Worm (Caenorhabditis elegans) whole organism, L4/young adult: Measurements from ENCODE around the gene fbxa-26.
"Not testable (repeated sequence)": the region's sequence is repeated elsewhere in the genome, so short reads cannot be mapped to it uniquely, and the experiment has no call there.

Experiments used
- W03F9.2 ChIP-seq: fragments of 150-350 bp; optimal IDR thresholded peaks from 2 replicates; lab custom pipeline; 2014; ENCODE audit warnings: missing biosample characterization, missing genetic modification characterization
- dao-5 ChIP-seq: sonication (generic microtip); optimal IDR thresholded peaks from 2 replicates; lab custom pipeline; 2016; ENCODE audit warnings: missing genotype, missing genetic modification characterization, moderate library complexity, missing compliant biosample characterization
- him-1 ChIP-seq: sonication (generic microtip); optimal IDR thresholded peaks from 2 replicates; lab custom pipeline; 2016; ENCODE audit warnings: missing genotype, missing genetic modification reagents, missing genetic modification characterization, missing compliant biosample characterization

The fbxa-26 gene

DNA sequence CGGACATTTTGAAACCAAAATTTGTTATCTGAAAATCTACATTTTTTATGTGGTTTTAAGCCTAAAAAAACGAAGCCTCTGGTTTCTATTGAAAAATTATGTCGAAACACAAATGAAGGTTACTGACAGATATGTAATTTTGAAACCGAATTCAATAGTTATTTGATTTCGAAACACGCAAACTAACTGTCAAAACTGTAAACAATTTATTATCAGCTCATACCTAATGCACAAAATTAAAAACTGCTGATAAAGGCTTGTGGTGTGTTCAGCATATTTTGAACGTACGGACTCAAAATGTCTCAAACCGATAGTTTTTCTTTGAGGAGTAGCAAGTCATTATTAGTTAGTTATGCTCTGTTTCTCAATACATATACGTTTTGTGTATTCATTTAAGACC is at the start of gene fbxa-26:
Gene fbxa-26, minus strand, starts transcription at position 35 of the 400 bp plus-strand sequence.
- TF ChIP-seq W03F9.2: no peak
- TF ChIP-seq him-1 (tag; lab: Kevin White, UChicago): no peak
- TF ChIP-seq dao-5 (tag; lab: Kevin White, UChicago): no peak

DNA sequence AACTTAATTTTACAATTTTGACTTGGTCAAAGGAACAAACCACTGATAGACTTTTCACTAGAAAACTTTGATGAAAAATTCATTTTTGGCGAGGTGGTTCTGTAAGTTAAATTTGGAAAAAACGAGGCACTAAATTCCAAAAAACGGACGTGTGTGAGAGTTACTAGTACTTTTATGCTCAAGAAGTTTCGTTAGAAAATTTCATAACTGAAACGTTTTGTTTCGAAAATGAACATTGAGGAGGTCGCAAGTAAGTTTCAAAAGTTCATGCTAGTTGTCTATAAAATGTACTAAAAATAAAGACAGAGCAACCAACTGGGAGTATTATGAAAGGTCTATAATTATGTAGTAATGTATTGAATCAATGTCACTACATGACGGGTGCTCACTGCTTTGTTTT is 49.4 kb upstream of the fbxa-26 start, which contains the start of gene pals-17:
Gene pals-17, minus strand, starts transcription at position 101 of the 400 bp plus-strand sequence.
- TF ChIP-seq dao-5 (tag; lab: Kevin White, UChicago) (no peak), him-1 (tag; lab: Kevin White, UChicago) (no peak), W03F9.2 (no peak)

- TF ChIP-seq him-1 (tag; lab: Kevin White, UChicago): no peak
- TF ChIP-seq W03F9.2: no peak
- TF ChIP-seq dao-5 (tag; lab: Kevin White, UChicago): no peak
Measured at ce11 chrIII:1389988-1390387, 47.7 kb upstream of the fbxa-26 start.

- TF ChIP-seq dao-5 (tag; lab: Kevin White, UChicago): no peak
- no peak for TF ChIP-seq W03F9.2
- TF ChIP-seq him-1 (tag; lab: Kevin White, UChicago): no peak
Measured at ce11 chrIII:1388274-1389058, 46.1 kb upstream of the fbxa-26 start, which contains the start of gene pals-20. TSS of gene pals-20 (minus strand) at chrIII:1388324.

DNA sequence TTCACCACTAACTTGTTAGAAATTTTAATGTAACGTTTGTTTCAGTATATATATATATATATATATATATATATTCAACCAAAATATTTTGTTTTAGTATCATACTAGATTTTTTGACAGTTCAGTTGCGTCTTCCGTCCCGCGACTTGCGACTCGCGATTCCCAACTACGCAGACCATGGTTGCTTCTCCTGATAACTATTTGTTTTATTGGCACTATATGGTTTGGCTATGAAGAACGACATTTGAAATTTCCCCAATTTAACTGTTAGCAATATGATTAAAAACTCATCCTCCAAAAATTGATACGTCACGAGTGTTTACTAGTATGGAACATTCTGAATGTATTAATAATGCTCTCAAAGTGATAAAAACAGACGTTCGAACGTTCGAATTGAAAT is 42.4 kb upstream of the fbxa-26 start:
- TF ChIP-seq W03F9.2: no peak

DNA sequence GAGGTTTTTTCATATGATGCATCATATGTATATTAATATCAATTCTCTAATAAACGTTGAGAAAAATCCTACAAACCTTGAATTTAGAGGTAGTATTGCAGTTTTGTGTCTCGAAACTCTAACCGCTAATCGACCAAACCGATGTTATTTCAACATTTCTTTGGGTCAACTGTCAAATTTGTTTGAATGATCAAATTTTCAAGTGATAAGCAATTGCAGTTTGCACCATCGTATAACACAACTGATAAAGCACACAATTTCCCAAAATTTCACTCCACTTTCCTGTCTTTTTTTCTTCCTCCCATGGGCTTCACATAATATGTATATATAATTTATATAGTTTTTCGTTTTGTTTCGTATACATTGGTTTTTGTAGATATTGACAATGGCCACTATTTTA is 41.8 kb upstream of the fbxa-26 start, which contains the start of the genes fbxa-138 and Y82E9BR.5:
Gene fbxa-138, minus strand, starts transcription at position 161 of the 400 bp plus-strand sequence.
Gene Y82E9BR.5, plus strand, starts transcription at position 279 of the 400 bp plus-strand sequence.
- TF ChIP-seq W03F9.2: no peak
- no peak for TF ChIP-seq dao-5 (tag; lab: Kevin White, UChicago)
- no peak for TF ChIP-seq him-1 (tag; lab: Kevin White, UChicago)

ce11 chrIII:1383483-1383882 is 41.2 kb upstream of the fbxa-26 start:
- TF ChIP-seq W03F9.2 (no peak), him-1 (tag; lab: Kevin White, UChicago) (no peak), dao-5 (tag; lab: Kevin White, UChicago) (no peak)

- TF ChIP-seq W03F9.2 (no peak), him-1 (tag; lab: Kevin White, UChicago) (no peak), dao-5 (tag; lab: Kevin White, UChicago) (no peak)
Measured at ce11 chrIII:1380535-1381274, 38.4 kb upstream of the fbxa-26 start, which contains the start of the genes pals-21 and Y82E9BR.6. TSS of gene pals-21 (minus strand) at chrIII:1380635. TSS of gene Y82E9BR.6 (plus strand) at chrIII:1381224.

DNA sequence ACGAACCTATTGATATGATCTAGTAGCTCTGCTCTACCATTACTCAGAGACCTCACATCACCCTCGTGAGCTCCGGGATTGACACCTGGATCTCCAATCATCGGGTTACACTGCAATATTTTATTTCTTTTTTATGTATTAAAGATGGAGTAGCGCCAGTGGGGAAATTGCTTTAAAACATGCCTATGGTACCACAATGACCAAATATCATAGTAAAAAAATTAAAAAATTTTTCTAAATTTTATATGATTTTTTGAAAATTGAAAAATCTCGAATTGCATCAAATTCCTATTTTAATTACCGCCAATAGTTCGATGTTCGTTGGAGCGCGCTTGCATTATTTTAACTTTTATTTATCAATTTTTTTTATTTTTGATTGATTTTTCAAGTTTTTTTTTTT is 35.6 kb upstream of the fbxa-26 start, which contains the start of gene pals-40:
Gene pals-40, minus strand, starts transcription at position 101 of the 400 bp plus-strand sequence.
- TF ChIP-seq dao-5 (tag; lab: Kevin White, UChicago); him-1 (tag; lab: Kevin White, UChicago); W03F9.2: not testable (repeated sequence)

ce11 chrIII:1375491-1375890 is 33.2 kb upstream of the fbxa-26 start, which contains the start of gene Y82E9BR.10:
TSS of gene Y82E9BR.10 (minus strand) at chrIII:1375591.
- not testable (repeated sequence) for TF ChIP-seq him-1 (tag; lab: Kevin White, UChicago); dao-5 (tag; lab: Kevin White, UChicago); W03F9.2

DNA sequence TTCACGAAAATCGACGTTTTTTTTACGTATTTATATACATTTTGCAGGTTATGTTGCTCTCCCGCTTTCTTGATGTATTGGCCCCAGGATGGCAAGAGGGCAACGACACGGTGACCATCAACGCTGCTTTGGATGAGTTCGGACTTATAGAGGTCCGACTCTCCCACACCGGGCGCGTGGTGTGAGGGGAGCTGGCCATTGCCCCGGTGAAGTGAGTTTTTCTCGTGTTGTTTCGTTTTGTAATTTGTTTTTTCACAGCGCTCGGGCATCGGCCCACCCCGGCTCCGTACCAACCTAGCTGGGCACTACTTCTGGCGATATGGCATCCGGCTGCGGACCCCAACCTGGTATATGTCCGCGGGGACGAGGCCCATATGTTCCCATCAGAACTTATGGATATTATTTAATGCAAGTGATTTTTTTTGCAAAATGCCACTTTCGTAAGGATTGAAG is 32.1 kb upstream of the fbxa-26 start, which contains the start of gene Y82E9BR.20:
Gene Y82E9BR.20, plus strand, starts transcription at position 51 of the 453 bp plus-strand sequence.
- TF ChIP-seq him-1 (tag; lab: Kevin White, UChicago): no peak

DNA sequence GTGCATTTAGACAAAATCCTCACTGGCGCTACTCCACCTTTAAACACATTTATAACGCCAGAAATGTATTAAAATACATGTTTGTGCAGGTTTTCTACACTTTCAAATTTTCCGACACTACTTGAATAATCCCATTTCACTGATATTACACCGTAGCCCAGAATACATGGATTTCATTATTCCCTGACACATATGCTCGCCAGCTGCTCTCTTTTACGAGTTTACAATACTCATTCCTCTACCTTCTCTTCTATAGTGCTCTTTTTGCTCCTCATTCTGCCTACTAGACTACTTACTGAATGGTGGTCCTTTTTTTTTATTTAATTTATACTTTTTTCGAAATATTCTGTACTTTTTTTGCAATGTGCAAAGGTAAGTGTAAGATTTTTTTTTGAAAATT is 30.2 kb upstream of the fbxa-26 start:
- no peak for TF ChIP-seq dao-5 (tag; lab: Kevin White, UChicago)
- no peak for TF ChIP-seq him-1 (tag; lab: Kevin White, UChicago)
- TF ChIP-seq W03F9.2: no peak

ce11 chrIII:1359669-1360068 is 17.3 kb upstream of the fbxa-26 start, which contains the start of gene Y82E9BR.9:
TSS of gene Y82E9BR.9 (minus strand) at chrIII:1359769.
- no peak for TF ChIP-seq W03F9.2
- TF ChIP-seq him-1 (tag; lab: Kevin White, UChicago): no peak
- no peak for TF ChIP-seq dao-5 (tag; lab: Kevin White, UChicago)
